Fruit fly (Drosophila melanogaster): ENCODE results near the gene CG15784.
A peak's percentile ranks its signal among the peaks of the same experiment; 100 is the strongest.

CG15784 gene

dm6 chrX:5419045-5419901 is 10.1 kb upstream of the CG15784 start:
- peak; percentile 62 for TF ChIP-seq chn (GFP tag; optimal IDR thresholded peaks at IDR 0.05)
- peak; percentile 76 for TF ChIP-seq zfh1 (GFP tag; IDR thresholded peaks at IDR 0.05)
- TF ChIP-seq HmgZ (tag; optimal IDR thresholded peaks at IDR 0.05): peak; percentile 47
- peak; percentile 41 for TF ChIP-seq CG8089 (GFP tag; optimal IDR thresholded peaks at IDR 0.05)
- TF ChIP-seq prd (optimal IDR thresholded peaks at IDR 0.05): no peak
- TF ChIP-seq prd (GFP tag; IDR thresholded peaks at IDR 0.05): peak; percentile 78
- peak; percentile 78 for TF ChIP-seq otp (GFP tag; IDR thresholded peaks at IDR 0.05)
- TF ChIP-seq Lpt (GFP tag; optimal IDR thresholded peaks at IDR 0.05): no peak
- no peak for TF ChIP-seq CG3838 (GFP tag; optimal IDR thresholded peaks at IDR 0.05)
- TF ChIP-seq CG34224 (GFP tag; IDR thresholded peaks at IDR 0.05; ENCODE audit: partially characterized antibody): 0 out of 3 replicates have a peak, but pooled peaks have one; percentile 13
- peak; percentile 90 for TF ChIP-seq row (GFP tag; IDR thresholded peaks at IDR 0.05)
- TF ChIP-seq CG16813 (GFP tag; IDR thresholded peaks at IDR 0.05; ENCODE audit: partially characterized antibody): no peak
- peak; percentile 50 for TF ChIP-seq CG6854 (GFP tag; optimal IDR thresholded peaks at IDR 0.05)
- TF ChIP-seq CG4707 (GFP tag; optimal IDR thresholded peaks at IDR 0.05): peak; percentile 59
- peak; percentile 44 for TF ChIP-seq Vsx1 (GFP tag; optimal IDR thresholded peaks at IDR 0.05)
- no peak for TF ChIP-seq CG42726 (GFP tag; IDR thresholded peaks at IDR 0.05; ENCODE audit: partially characterized antibody)
- no peak for TF ChIP-seq Hr39 (optimal IDR thresholded peaks at IDR 0.05)
- no peak for TF ChIP-seq CG3065 (GFP tag; optimal IDR thresholded peaks at IDR 0.05)
- TF ChIP-seq CG11695 (GFP tag; IDR thresholded peaks at IDR 0.05): peak; percentile 82
- peak; percentile 88 for TF ChIP-seq Med (GFP tag)
- peak; percentile 52 for TF ChIP-seq CG2712 (tag; optimal IDR thresholded peaks at IDR 0.05)
- peak; percentile 1 for TF ChIP-seq wek (GFP tag; optimal IDR thresholded peaks at IDR 0.05)
- no peak for TF ChIP-seq da (GFP tag; optimal IDR thresholded peaks at IDR 0.05)
- TF ChIP-seq CG7963 (GFP tag; IDR thresholded peaks at IDR 0.05; ENCODE audit: partially characterized antibody): no peak
- peak; percentile 23 for TF ChIP-seq D19B (GFP tag; optimal IDR thresholded peaks at IDR 0.05)
- peak; percentile 83 for TF ChIP-seq seq (GFP tag; IDR thresholded peaks at IDR 0.05)
- TF ChIP-seq CG8924 (tag; optimal IDR thresholded peaks at IDR 0.05): peak; percentile 49
- TF ChIP-seq ham (GFP tag; IDR thresholded peaks at IDR 0.05): no peak
- TF ChIP-seq Atf3 (GFP tag; optimal IDR thresholded peaks at IDR 0.05): peak; percentile 10
- TF ChIP-seq CG9817 (tag; optimal IDR thresholded peaks at IDR 0.05): peak; percentile 70
- peak; percentile 67 for TF ChIP-seq kay (GFP tag; optimal IDR thresholded peaks at IDR 0.05)
- peak; percentile 82 for TF ChIP-seq Oli (tag; optimal IDR thresholded peaks at IDR 0.05)
- peak; percentile 53 for TF ChIP-seq zfh2 (GFP tag; optimal IDR thresholded peaks at IDR 0.05)
- peak; percentile 74 for TF ChIP-seq CG32772 (GFP tag; IDR thresholded peaks at IDR 0.05)
- TF ChIP-seq Oaz (GFP tag; IDR thresholded peaks at IDR 0.05): peak; percentile 82
- no peak for TF ChIP-seq gt (GFP tag; IDR thresholded peaks at IDR 0.05)
- peak; percentile 84 for TF ChIP-seq sisA (GFP tag; IDR thresholded peaks at IDR 0.05)
- 0 out of 2 replicates have a peak, but pooled peaks have one; percentile 5 for TF ChIP-seq CG4360 (GFP tag; IDR thresholded peaks at IDR 0.05)
- TF ChIP-seq gfzf (GFP tag; optimal IDR thresholded peaks at IDR 0.05): no peak
- peak; percentile 86 for TF ChIP-seq ken (GFP tag; IDR thresholded peaks at IDR 0.05)
- no peak for TF ChIP-seq ac (GFP tag; optimal IDR thresholded peaks at IDR 0.05)
- peak; percentile 74 for TF ChIP-seq ATbp (GFP tag; optimal IDR thresholded peaks at IDR 0.05)
- TF ChIP-seq CG3407 (GFP tag; optimal IDR thresholded peaks at IDR 0.05): peak; percentile 65
- peak; percentile 63 for TF ChIP-seq CG8388 (GFP tag; optimal IDR thresholded peaks at IDR 0.05)
- peak; percentile 53 for TF ChIP-seq Myb (GFP tag; optimal IDR thresholded peaks at IDR 0.05)
- TF ChIP-seq schlank (tag; optimal IDR thresholded peaks at IDR 0.05): peak; percentile 22
- peak; percentile 78 for TF ChIP-seq CG17328 (GFP tag; IDR thresholded peaks at IDR 0.05)
- peak; percentile 49 for TF ChIP-seq Jarid2 (GFP tag; optimal IDR thresholded peaks at IDR 0.05)
- peak; percentile 71 for TF ChIP-seq chm (GFP tag; IDR thresholded peaks at IDR 0.05)
- TF ChIP-seq Lhr (GFP tag; optimal IDR thresholded peaks at IDR 0.05): no peak
